Fruit fly (Drosophila melanogaster): ENCODE results near the gene CG2854.

dm6 chrX:2319783-2320182 lies 7.1 kb upstream of the CG2854 start:
- TF ChIP-seq rn (GFP tag; IDR thresholded peaks at IDR 0.05): no peak
- TF ChIP-seq Snoo (tag; optimal IDR thresholded peaks at IDR 0.05): no peak
- TF ChIP-seq gl (tag; optimal IDR thresholded peaks at IDR 0.05): no peak
- TF ChIP-seq Pif1B (GFP tag; optimal IDR thresholded peaks at IDR 0.05): no peak
- no peak for TF ChIP-seq EcR (GFP tag; optimal IDR thresholded peaks at IDR 0.05)
- TF ChIP-seq CG10348 (GFP tag; IDR thresholded peaks at IDR 0.05): no peak
- no peak for TF ChIP-seq CG15710 (tag; optimal IDR thresholded peaks at IDR 0.05)
- no peak for TF ChIP-seq CG14655 (GFP tag; optimal IDR thresholded peaks at IDR 0.05)
- TF ChIP-seq fd96Ca (GFP tag; IDR thresholded peaks at IDR 0.05): no peak
- no peak for TF ChIP-seq CG12605 (GFP tag; IDR thresholded peaks at IDR 0.05)
- TF ChIP-seq Pif1A (GFP tag; optimal IDR thresholded peaks at IDR 0.05): no peak
